Worm (Caenorhabditis elegans): Measurements from ENCODE around the gene hmt-1.

- no peak for TF ChIP-seq elt-3 (tag; optimal IDR thresholded peaks at IDR 0.05)
- TF ChIP-seq lin-39 (tag; optimal IDR thresholded peaks at IDR 0.05), result no peak
- no peak for TF ChIP-seq C16A3.4 (tag; optimal IDR thresholded peaks at IDR 0.05)
- TF ChIP-seq skn-1 (tag; optimal IDR thresholded peaks at IDR 0.05), result no peak
- TF ChIP-seq fkh-10 (GFP tag; optimal IDR thresholded peaks at IDR 0.05), result no peak
- no peak for TF ChIP-seq ceh-82 (tag; optimal IDR thresholded peaks at IDR 0.05)
- no peak for TF ChIP-seq grh-1 (GFP tag; IDR thresholded peaks at IDR 0.05)
- no peak for TF ChIP-seq unc-30 (tag; optimal IDR thresholded peaks at IDR 0.05)
- no peak for TF ChIP-seq egl-27 (tag; optimal IDR thresholded peaks at IDR 0.05)
- TF ChIP-seq dpl-1 (GFP tag; optimal IDR thresholded peaks at IDR 0.05), result no peak
Observed at ce11 chrIII:11088187-11088586, 11.6 kb downstream of the hmt-1 start, which contains the start of gene W09D6.5.

All from whole organism, L1 larva.